Worm (Caenorhabditis elegans): Measurements from ENCODE around the gene T21C9.6.

The T21C9.6 gene

DNA sequence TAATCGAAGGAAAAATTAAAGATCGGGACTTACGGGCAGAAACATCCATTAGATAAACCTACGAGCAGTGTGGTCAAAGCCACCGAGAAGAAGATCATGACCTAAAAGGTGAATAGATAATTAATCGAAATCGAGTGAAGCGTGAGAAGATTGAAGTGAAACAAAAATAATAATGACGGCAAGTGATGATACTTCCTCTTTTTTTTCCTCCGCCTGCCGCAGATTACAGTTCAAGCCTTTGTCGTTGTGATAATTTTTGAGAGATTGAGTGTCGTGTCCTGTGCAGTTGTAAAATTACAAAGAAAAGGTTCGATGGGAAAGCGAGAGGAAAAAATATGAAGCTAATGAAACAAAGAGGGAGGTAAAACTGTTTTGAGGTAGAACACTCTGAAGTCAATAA lies 10.8 kb downstream of the T21C9.6 start, which contains the start of gene T21C9.9:
Gene T21C9.9, minus strand, starts transcription at position 101 of the 400 bp plus-strand sequence.
- no peak for TF ChIP-seq cog-1 (tag; optimal IDR thresholded peaks at IDR 0.05)
- TF ChIP-seq klf-2 (GFP tag; conservative IDR thresholded peaks at IDR 0.05) = no peak
- no peak for TF ChIP-seq flt-1 (GFP tag; IDR thresholded peaks at IDR 0.05)
- TF ChIP-seq ztf-23 (GFP tag; IDR thresholded peaks at IDR 0.05) = no peak
- TF ChIP-seq ztf-29 (GFP tag; IDR thresholded peaks at IDR 0.05) = no peak
- no peak for TF ChIP-seq med-1 (GFP tag; optimal IDR thresholded peaks at IDR 0.05; ENCODE audit: insufficient read depth)
- TF ChIP-seq tab-1 (GFP tag; IDR thresholded peaks at IDR 0.05) = no peak
- TF ChIP-seq ref-1 (GFP tag; conservative IDR thresholded peaks at IDR 0.05) = no peak
- no peak for TF ChIP-seq T22C8.4 (GFP tag; IDR thresholded peaks at IDR 0.05)

- TF ChIP-seq klf-2 (GFP tag; conservative IDR thresholded peaks at IDR 0.05) (no peak), cog-1 (tag; optimal IDR thresholded peaks at IDR 0.05) (no peak), med-1 (GFP tag; optimal IDR thresholded peaks at IDR 0.05; ENCODE audit: insufficient read depth) (no peak), ztf-29 (GFP tag; IDR thresholded peaks at IDR 0.05) (no peak), ref-1 (GFP tag; conservative IDR thresholded peaks at IDR 0.05) (no peak), tab-1 (GFP tag; IDR thresholded peaks at IDR 0.05) (no peak), ztf-23 (GFP tag; IDR thresholded peaks at IDR 0.05) (no peak), flt-1 (GFP tag; IDR thresholded peaks at IDR 0.05) (no peak), T22C8.4 (GFP tag; IDR thresholded peaks at IDR 0.05) (no peak)
Observed at ce11 chrV:10594810-10595209, 13.1 kb downstream of the T21C9.6 start, which contains the start of gene T21C9.11. TSS of gene T21C9.11 (minus strand) at chrV:10594910.

DNA sequence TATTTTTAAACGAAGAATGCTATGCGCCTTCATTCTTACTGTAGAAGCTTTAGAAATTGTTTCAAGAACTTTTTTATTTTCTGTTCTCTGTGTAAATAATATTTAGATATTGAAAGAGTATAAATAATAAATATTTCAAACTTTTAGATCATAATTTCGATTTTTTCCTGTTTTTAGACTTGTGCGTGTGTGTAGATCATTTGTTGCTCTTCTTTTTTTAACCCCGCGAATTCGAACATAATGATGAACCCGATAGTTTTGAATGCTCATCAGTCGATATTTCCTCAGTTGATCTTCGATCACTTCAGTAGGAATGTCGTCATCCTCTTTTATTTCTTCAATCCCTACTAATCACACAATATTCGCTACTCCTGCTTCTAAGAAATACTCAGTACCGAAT lies 15.5 kb downstream of the T21C9.6 start, which contains the start of gene T21C9.13:
Gene T21C9.13, plus strand, starts transcription at position 33 of the 400 bp plus-strand sequence.
- no peak for TF ChIP-seq tab-1 (GFP tag; IDR thresholded peaks at IDR 0.05)
- no peak for TF ChIP-seq ztf-29 (GFP tag; IDR thresholded peaks at IDR 0.05)

DNA sequence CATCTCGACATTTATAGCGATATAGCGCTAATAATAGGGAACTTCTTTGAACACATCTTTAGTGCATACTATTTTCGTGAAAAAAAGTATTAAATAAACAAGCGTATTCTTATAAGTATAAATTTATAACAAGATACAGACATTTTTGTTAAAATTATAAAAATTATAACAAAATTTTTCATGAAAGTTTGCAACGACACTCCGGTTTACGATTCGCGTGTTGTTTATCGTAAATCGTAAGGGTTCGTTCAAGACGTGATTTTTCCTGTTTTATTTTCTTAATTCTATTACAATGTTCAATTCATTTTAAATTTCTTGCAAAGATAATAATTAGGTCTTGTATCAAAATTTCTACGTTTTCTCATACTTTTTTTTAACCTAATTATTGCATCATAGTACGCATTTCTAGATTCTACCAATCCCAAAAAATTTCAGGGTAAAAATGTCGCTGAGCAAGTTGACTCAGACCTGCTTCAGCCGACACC lies 17.0 kb downstream of the T21C9.6 start, which contains the start of gene scpl-4:
Gene scpl-4, plus strand, starts transcription at position 435 of the 485 bp plus-strand sequence.
- TF ChIP-seq T22C8.4 (GFP tag; IDR thresholded peaks at IDR 0.05) = no peak
- no peak for TF ChIP-seq flt-1 (GFP tag; IDR thresholded peaks at IDR 0.05)
- no peak for TF ChIP-seq tab-1 (GFP tag; IDR thresholded peaks at IDR 0.05)
- no peak for TF ChIP-seq cog-1 (tag; optimal IDR thresholded peaks at IDR 0.05)
- TF ChIP-seq ztf-23 (GFP tag; IDR thresholded peaks at IDR 0.05) = no peak

ce11 chrV:10602051-10602937 lies 20.6 kb downstream of the T21C9.6 start, which contains the start of gene H27A22.1:
TSS of gene H27A22.1 (plus strand) at chrV:10602555.
- TF ChIP-seq ztf-29 (GFP tag; IDR thresholded peaks at IDR 0.05) (no peak), med-1 (GFP tag; optimal IDR thresholded peaks at IDR 0.05; ENCODE audit: insufficient read depth) (no peak), cog-1 (tag; optimal IDR thresholded peaks at IDR 0.05) (no peak), ref-1 (GFP tag; conservative IDR thresholded peaks at IDR 0.05) (no peak), flt-1 (GFP tag; IDR thresholded peaks at IDR 0.05) (no peak), klf-2 (GFP tag; conservative IDR thresholded peaks at IDR 0.05) (no peak)

DNA sequence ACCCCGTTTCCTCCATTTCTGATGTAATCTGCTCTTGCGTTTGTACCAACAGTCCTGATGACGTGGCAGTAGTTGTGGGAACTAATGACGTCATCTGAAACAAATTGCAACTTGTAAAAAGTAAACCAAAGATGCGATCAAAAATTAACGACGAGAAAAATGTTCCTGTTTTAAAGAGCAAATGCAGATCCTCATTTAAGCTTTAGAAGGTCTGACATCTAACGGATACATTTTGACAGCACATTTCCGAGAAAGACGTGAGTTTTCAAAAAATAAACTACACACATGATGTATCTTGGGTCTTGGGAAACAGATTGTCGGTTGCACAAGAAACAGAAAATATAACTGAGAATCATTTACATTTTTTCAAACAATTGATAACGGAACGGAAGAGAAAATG lies 33.8 kb downstream of the T21C9.6 start, which contains the start of gene H09F14.1:
Gene H09F14.1, minus strand, starts transcription at position 101 of the 400 bp plus-strand sequence.
- TF ChIP-seq klf-2 (GFP tag; conservative IDR thresholded peaks at IDR 0.05) (no peak), cog-1 (tag; optimal IDR thresholded peaks at IDR 0.05) (no peak), ref-1 (GFP tag; conservative IDR thresholded peaks at IDR 0.05) (no peak), ztf-23 (GFP tag; IDR thresholded peaks at IDR 0.05) (no peak), flt-1 (GFP tag; IDR thresholded peaks at IDR 0.05) (no peak), tab-1 (GFP tag; IDR thresholded peaks at IDR 0.05) (no peak), ztf-29 (GFP tag; IDR thresholded peaks at IDR 0.05) (no peak), T22C8.4 (GFP tag; IDR thresholded peaks at IDR 0.05) (no peak), med-1 (GFP tag; optimal IDR thresholded peaks at IDR 0.05; ENCODE audit: insufficient read depth) (no peak)

ce11 chrV:10630497-10630896 lies 48.8 kb downstream of the T21C9.6 start:
- TF ChIP-seq med-1 (GFP tag; optimal IDR thresholded peaks at IDR 0.05; ENCODE audit: insufficient read depth) (no peak), flt-1 (GFP tag; IDR thresholded peaks at IDR 0.05) (no peak), cog-1 (tag; optimal IDR thresholded peaks at IDR 0.05) (no peak), ztf-29 (GFP tag; IDR thresholded peaks at IDR 0.05) (no peak)

- TF ChIP-seq flt-1 (GFP tag; IDR thresholded peaks at IDR 0.05) = no peak
- no peak for TF ChIP-seq T22C8.4 (GFP tag; IDR thresholded peaks at IDR 0.05)
- no peak for TF ChIP-seq ref-1 (GFP tag; conservative IDR thresholded peaks at IDR 0.05)
- TF ChIP-seq ztf-29 (GFP tag; IDR thresholded peaks at IDR 0.05) = no peak
- TF ChIP-seq ztf-23 (GFP tag; IDR thresholded peaks at IDR 0.05) = no peak
- TF ChIP-seq med-1 (GFP tag; optimal IDR thresholded peaks at IDR 0.05; ENCODE audit: insufficient read depth) = no peak
- TF ChIP-seq cog-1 (tag; optimal IDR thresholded peaks at IDR 0.05) = no peak
- no peak for TF ChIP-seq klf-2 (GFP tag; conservative IDR thresholded peaks at IDR 0.05)
- TF ChIP-seq tab-1 (GFP tag; IDR thresholded peaks at IDR 0.05) = no peak
Observed at ce11 chrV:10632758-10633157, 51.1 kb downstream of the T21C9.6 start, which contains the start of gene mab-23. TSS of gene mab-23 (plus strand) at chrV:10633058.

- TF ChIP-seq cog-1 (tag; optimal IDR thresholded peaks at IDR 0.05) (no peak), ref-1 (GFP tag; conservative IDR thresholded peaks at IDR 0.05) (no peak), klf-2 (GFP tag; conservative IDR thresholded peaks at IDR 0.05) (no peak), ztf-29 (GFP tag; IDR thresholded peaks at IDR 0.05) (no peak), med-1 (GFP tag; optimal IDR thresholded peaks at IDR 0.05; ENCODE audit: insufficient read depth) (no peak), tab-1 (GFP tag; IDR thresholded peaks at IDR 0.05) (no peak), T22C8.4 (GFP tag; IDR thresholded peaks at IDR 0.05) (no peak), ztf-23 (GFP tag; IDR thresholded peaks at IDR 0.05) (no peak), flt-1 (GFP tag; IDR thresholded peaks at IDR 0.05) (no peak)
Observed at ce11 chrV:10635722-10636121, 54.0 kb downstream of the T21C9.6 start, which contains the start of gene kvs-2. TSS of gene kvs-2 (plus strand) at chrV:10636022.
